Worm (Caenorhabditis elegans) whole organism, L1 larva: ENCODE results near the gene glb-22.
A peak's percentile ranks its signal among the peaks of the same experiment; 100 is the strongest.

Experiments
- F16B12.6 ChIP-seq: fragments of 150-350 bp; optimal IDR thresholded peaks from 2 replicates; lab custom pipeline; 2014; ENCODE audit warnings: missing biosample characterization, missing genetic modification characterization
- aha-1 ChIP-seq: fragments of 150-350 bp; optimal IDR thresholded peaks from 2 replicates; lab custom pipeline; 2014; ENCODE audit warnings: missing biosample characterization, missing genetic modification characterization
- alr-1 ChIP-seq: fragments of 200-800 bp; sonication (Bioruptor generic); optimal IDR thresholded peaks from 2 replicates; lab custom pipeline; 2018; ENCODE audit warnings: borderline replicate concordance, mild to moderate bottlenecking, missing genetic modification characterization, missing compliant biosample characterization
- ama-1 ChIP-seq: fragments of 150-350 bp; optimal IDR thresholded peaks from 2 replicates; lab custom pipeline; 2014
- blmp-1 ChIP-seq: fragments of 150-350 bp; optimal IDR thresholded peaks from 2 replicates; lab custom pipeline; 2014; ENCODE audit warnings: missing biosample characterization, missing genetic modification characterization
- ceh-8 ChIP-seq: fragments of 200-800 bp; sonication (Bioruptor generic); optimal IDR thresholded peaks from 2 replicates; lab custom pipeline; 2018; ENCODE audit warnings: mild to moderate bottlenecking, missing genetic modification characterization, moderate library complexity, missing compliant biosample characterization
- ceh-88 ChIP-seq: fragments of 200-800 bp; sonication (Bioruptor generic); IDR thresholded peaks from 2 replicates; pipeline ENCODE4 v1.3.6; 2022; ENCODE audit warnings: missing genetic modification characterization, missing compliant biosample characterization
- ceh-90 ChIP-seq: sonication (generic microtip); optimal IDR thresholded peaks from 2 replicates; lab custom pipeline; 2016; ENCODE audit warnings: missing genetic modification characterization, missing compliant biosample characterization
- ces-1 ChIP-seq: fragments of 150-350 bp; optimal IDR thresholded peaks from 2 replicates; lab custom pipeline; 2014; ENCODE audit warnings: missing biosample characterization, missing genetic modification reagents, missing genetic modification characterization
- dpl-1 ChIP-seq, 3 experiments: fragments of 150-350 bp in 2 of 3; sonication (generic microtip) in 1 of 3; optimal IDR thresholded peaks; 2 replicates each; lab custom pipeline; 2014 to 2017; ENCODE audit warnings: missing biosample characterization in 3 of 3, missing genetic modification characterization in 3 of 3, missing genetic modification reagents in 3 of 3
- efl-1 ChIP-seq, 4 experiments: fragments of 150-350 bp; optimal IDR thresholded peaks in 3 of 4; peaks in 1 of 4; 1 replicate in 1 of 4; 2 replicates in 3 of 4; lab custom pipeline; 2014; ENCODE audit warnings: missing biosample characterization in 2 of 4, missing genetic modification characterization in 2 of 4, missing genetic modification reagents in 2 of 4
- egl-13 ChIP-seq: sonication (generic microtip); optimal IDR thresholded peaks from 2 replicates; lab custom pipeline; 2016; ENCODE audit warnings: missing genotype, missing genetic modification reagents, missing genetic modification characterization, missing compliant biosample characterization
- egl-27 ChIP-seq, 2 experiments: fragments of 150-350 bp in 1 of 2; sonication (generic microtip); optimal IDR thresholded peaks; 3 replicates each; lab custom pipeline; 2017 to 2018; ENCODE audit warnings: missing biosample characterization in 2 of 2, missing genetic modification characterization in 2 of 2, missing genetic modification reagents in 2 of 2
- elt-2 ChIP-seq: sonication (generic microtip); optimal IDR thresholded peaks from 2 replicates; lab custom pipeline; 2016; ENCODE audit warnings: missing genetic modification characterization, mild to moderate bottlenecking, inconsistent platforms, missing compliant biosample characterization, missing genetic modification reagents
- elt-3 ChIP-seq, 6 experiments: fragments of 150-350 bp in 1 of 6; sonication (generic microtip); optimal IDR thresholded peaks; 2 replicates each; lab custom pipeline; 2017 to 2018; ENCODE audit warnings: missing biosample characterization in 6 of 6, missing genetic modification characterization in 6 of 6, inconsistent platforms in 1 of 6
- ets-5 ChIP-seq: fragments of 200-800 bp; sonication (Bioruptor generic); IDR thresholded peaks from 2 replicates; pipeline ENCODE4 v1.3.6; 2022; ENCODE audit warnings: missing genetic modification characterization, missing compliant biosample characterization
- fkh-8 ChIP-seq: sonication (generic microtip); optimal IDR thresholded peaks from 2 replicates; lab custom pipeline; 2016; ENCODE audit warnings: mild to moderate bottlenecking, missing genetic modification characterization, missing compliant biosample characterization
- grh-1 ChIP-seq: fragments of 200-800 bp; sonication (Bioruptor generic); IDR thresholded peaks from 2 replicates; pipeline ENCODE4 v1.3.6; 2022; ENCODE audit warnings: missing genetic modification reagents, missing genetic modification characterization, missing compliant biosample characterization
- irx-1 ChIP-seq: sonication (generic microtip); optimal IDR thresholded peaks from 2 replicates; lab custom pipeline; 2016; ENCODE audit warnings: missing genetic modification characterization, missing compliant biosample characterization
- isw-1 ChIP-seq: fragments of 200-800 bp; sonication (Bioruptor generic); IDR thresholded peaks from 2 replicates; pipeline ENCODE4 v1.3.6; 2022; ENCODE audit warnings: missing genetic modification characterization, missing compliant biosample characterization
- lin-35 ChIP-seq, 2 experiments: fragments of 150-350 bp; optimal IDR thresholded peaks; 2 replicates each; lab custom pipeline; 2014; ENCODE audit warnings: missing biosample characterization in 2 of 2, missing genetic modification characterization in 2 of 2, missing genetic modification reagents in 2 of 2
- lin-39 ChIP-seq: fragments of 150-350 bp; optimal IDR thresholded peaks from 2 replicates; lab custom pipeline; 2014; ENCODE audit warnings: missing biosample characterization, missing genetic modification reagents, missing genetic modification characterization
- lir-3 ChIP-seq: sonication (generic microtip); optimal IDR thresholded peaks from 2 replicates; lab custom pipeline; 2016; ENCODE audit warnings: mild to moderate bottlenecking, missing genetic modification characterization, moderate library complexity, missing compliant biosample characterization; ENCODE audit not compliant: poor library complexity
- lsy-2 ChIP-seq, 2 experiments: fragments of 150-350 bp; optimal IDR thresholded peaks; 2 replicates each; lab custom pipeline; 2014; ENCODE audit warnings: missing biosample characterization in 2 of 2, missing genetic modification characterization in 2 of 2
- mdl-1 ChIP-seq, 2 experiments: fragments of 150-350 bp; optimal IDR thresholded peaks; 2 replicates each; lab custom pipeline; 2014 to 2017; ENCODE audit warnings: missing biosample characterization in 2 of 2, missing genetic modification characterization in 2 of 2, inconsistent platforms in 1 of 2
- nhr-11 ChIP-seq: fragments of 150-350 bp; optimal IDR thresholded peaks from 2 replicates; lab custom pipeline; 2014; ENCODE audit warnings: missing biosample characterization, missing genetic modification characterization
- nhr-28 ChIP-seq: fragments of 150-350 bp; optimal IDR thresholded peaks from 2 replicates; lab custom pipeline; 2014; ENCODE audit warnings: missing biosample characterization, missing genetic modification characterization
- nhr-77 ChIP-seq: fragments of 150-350 bp; optimal IDR thresholded peaks from 2 replicates; lab custom pipeline; 2014; ENCODE audit warnings: missing biosample characterization, missing genetic modification characterization
- nhr-84 ChIP-seq: sonication (generic microtip); optimal IDR thresholded peaks from 2 replicates; lab custom pipeline; 2017; ENCODE audit warnings: missing biosample characterization, missing genetic modification characterization
- pax-3 ChIP-seq: fragments of 200-800 bp; sonication (Bioruptor generic); optimal IDR thresholded peaks from 2 replicates; lab custom pipeline; 2018; ENCODE audit warnings: mild to moderate bottlenecking, missing genetic modification characterization, moderate library complexity, missing compliant biosample characterization
- pqm-1 ChIP-seq: sonication (generic microtip); optimal IDR thresholded peaks from 3 replicates; lab custom pipeline; 2017; ENCODE audit warnings: missing biosample characterization, missing genetic modification characterization
- rnt-1 ChIP-seq: sonication (generic microtip); optimal IDR thresholded peaks from 2 replicates; lab custom pipeline; 2016; ENCODE audit warnings: mild to moderate bottlenecking, missing genetic modification characterization, moderate library complexity, missing compliant biosample characterization
- skn-1 ChIP-seq: fragments of 150-350 bp; optimal IDR thresholded peaks from 2 replicates; lab custom pipeline; 2014; ENCODE audit warnings: missing biosample characterization, missing genetic modification characterization
- snpc-4 ChIP-seq: fragments of 150-350 bp; optimal IDR thresholded peaks from 2 replicates; lab custom pipeline; 2014; ENCODE audit warnings: missing biosample characterization, missing genetic modification characterization
- sptf-1 ChIP-seq: fragments of 150-350 bp; optimal IDR thresholded peaks from 2 replicates; lab custom pipeline; 2014; ENCODE audit warnings: missing biosample characterization, missing genetic modification characterization
- tbx-2 ChIP-seq: sonication (generic microtip); optimal IDR thresholded peaks from 2 replicates; lab custom pipeline; 2016; ENCODE audit warnings: missing genetic modification characterization, missing compliant biosample characterization
- tlp-1 ChIP-seq: fragments of 150-350 bp; optimal IDR thresholded peaks from 2 replicates; lab custom pipeline; 2014; ENCODE audit warnings: missing biosample characterization, missing genetic modification characterization
- unc-86 ChIP-seq: sonication (generic microtip); optimal IDR thresholded peaks from 2 replicates; lab custom pipeline; 2016; ENCODE audit warnings: missing genetic modification characterization, missing compliant biosample characterization
- xbp-1 ChIP-seq: sonication (generic microtip); optimal IDR thresholded peaks from 2 replicates; lab custom pipeline; 2016; ENCODE audit warnings: missing genetic modification characterization, missing compliant biosample characterization
- zip-4 ChIP-seq: fragments of 200-800 bp; sonication (Bioruptor generic); optimal IDR thresholded peaks from 2 replicates; lab custom pipeline; 2018; ENCODE audit warnings: mild to moderate bottlenecking, missing genetic modification characterization, moderate library complexity, missing compliant biosample characterization
- ztf-11 ChIP-seq, 2 experiments: sonication (generic microtip); optimal IDR thresholded peaks; 2 replicates each; lab custom pipeline; 2016 to 2017; ENCODE audit warnings: missing genetic modification characterization in 2 of 2, missing biosample characterization in 1 of 2, missing compliant biosample characterization in 1 of 2

Gene glb-22

ce11 chrV:14594103-14594502, 6.0 kb upstream of the glb-22 start:
- TF ChIP-seq ceh-90 (tag; lab: Kevin White, UChicago): no peak
- no peak for TF ChIP-seq sptf-1 (tag; lab: Kevin White, UChicago)
- no peak for TF ChIP-seq tlp-1 (tag; lab: Kevin White, UChicago)
- no peak for TF ChIP-seq skn-1 (tag; lab: Kevin White, UChicago)
- TF ChIP-seq pax-3 (tag; lab: Kevin White, UChicago): no peak
- TF ChIP-seq lir-3 (tag; lab: Kevin White, UChicago): no peak
- TF ChIP-seq egl-27 (tag; optimal IDR thresholded peaks at IDR 0.05; lab: Kevin White, UChicago): no peak
- TF ChIP-seq tbx-2: no peak

ce11 chrV:14594943-14595342, 5.1 kb upstream of the glb-22 start:
- TF ChIP-seq ceh-88 (GFP tag; lab: Robert Waterston, UW): no peak
- TF ChIP-seq isw-1 (GFP tag; lab: Robert Waterston, UW): no peak
- TF ChIP-seq rnt-1 (tag; lab: Kevin White, UChicago): no peak
- no peak for TF ChIP-seq grh-1 (GFP tag; lab: Robert Waterston, UW)
- no peak for TF ChIP-seq zip-4 (GFP tag; lab: Kevin White, UChicago)

- TF ChIP-seq elt-2 (tag; lab: Kevin White, UChicago) (peak; percentile 44), ets-5 (GFP tag; lab: Robert Waterston, UW) (no peak)
- TF ChIP-seq, all 84 proteins: peak for 1
Observed at ce11 chrV:14595984-14596383, 4.1 kb upstream of the glb-22 start.

DNA sequence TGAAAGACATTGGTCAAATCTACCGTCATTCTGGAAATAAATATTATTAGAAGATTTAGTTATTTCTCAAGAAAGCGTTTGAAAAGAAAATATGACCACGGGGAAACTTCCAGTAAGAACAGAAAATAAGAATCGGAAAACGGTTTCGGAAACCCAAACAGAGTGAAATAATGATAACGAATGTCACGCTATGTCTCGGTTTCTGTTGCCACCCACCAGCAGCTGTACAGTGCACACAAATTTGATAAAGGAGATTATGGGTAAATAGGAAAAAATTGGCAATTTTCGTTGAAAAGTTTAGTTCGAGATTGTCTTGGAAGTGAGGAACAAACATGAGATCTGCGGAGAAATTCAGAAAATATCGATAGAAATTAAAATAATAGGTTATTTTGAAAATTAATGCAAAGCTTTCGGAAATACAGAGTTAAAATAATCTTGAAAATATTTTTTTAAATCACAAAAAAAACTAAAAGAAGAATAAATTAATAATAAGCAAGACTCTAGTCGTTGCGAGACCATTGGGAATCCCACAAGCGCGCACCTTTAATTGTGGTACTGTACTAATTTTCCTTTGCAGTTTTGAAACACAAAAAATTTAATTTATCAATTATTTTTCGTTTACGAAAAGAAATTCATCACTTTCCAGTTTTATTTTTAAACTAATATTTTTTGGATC, 2.9 kb upstream of the glb-22 start, which contains the start of gene pes-9:
pes-9 (minus strand) TSS at position 30 of the 676 bp plus-strand sequence.
- TF ChIP-seq elt-2 (tag; lab: Kevin White, UChicago): peak; percentile 42
- TF ChIP-seq efl-1 (optimal IDR thresholded peaks at IDR 0.05; lab: Kevin White, UChicago): no peak
- peak in 1 of 2 experiments; percentile 9 for TF ChIP-seq efl-1 (GFP tag; optimal IDR thresholded peaks at IDR 0.05 in 1 of 2; lab: Kevin White, UChicago)
- TF ChIP-seq dpl-1 (GFP tag; optimal IDR thresholded peaks at IDR 0.05; lab: Kevin White, UChicago): no peak
- peak in 1 of 2 experiments; percentile 4 for TF ChIP-seq lin-35 (GFP tag; optimal IDR thresholded peaks at IDR 0.05; lab: Kevin White, UChicago)
- TF ChIP-seq, all 84 proteins: peak for 3

DNA sequence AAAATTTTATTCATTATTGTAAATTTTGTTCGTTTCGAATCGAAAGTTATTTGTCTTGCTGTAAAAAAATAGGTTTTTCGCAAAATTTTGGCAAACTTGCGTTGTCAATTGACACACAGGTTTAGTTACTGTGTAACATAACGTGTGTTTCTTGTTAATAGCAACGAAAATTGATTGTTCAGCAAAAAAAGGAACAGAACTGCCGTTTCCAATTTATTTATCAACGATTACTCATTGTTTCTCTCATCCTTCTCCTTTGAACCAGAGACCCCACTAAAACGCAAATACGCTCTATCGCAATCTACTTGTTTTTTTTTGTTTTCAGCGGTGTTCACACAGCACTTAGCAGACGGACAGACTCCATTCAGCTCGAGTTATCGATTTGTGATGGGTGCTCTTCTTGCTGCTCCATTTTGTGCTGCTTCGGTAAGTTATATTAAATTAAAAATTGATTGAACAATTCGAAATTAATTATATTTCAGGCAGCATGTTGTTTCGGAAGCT, 2.3 kb upstream of the glb-22 start, which contains the start of gene R11H6.2:
R11H6.2 (plus strand) TSS at position 326 of the 504 bp plus-strand sequence.
- TF ChIP-seq egl-27 (tag; optimal IDR thresholded peaks at IDR 0.05; lab: Kevin White, UChicago) (no peak), ama-1 (lab: Kevin White, UChicago) (no peak), ces-1 (GFP tag; lab: Kevin White, UChicago) (no peak), nhr-77 (no peak), isw-1 (GFP tag; lab: Robert Waterston, UW) (no peak), ceh-8 (GFP tag; lab: Kevin White, UChicago) (no peak), nhr-28 (no peak), irx-1 (tag; lab: Kevin White, UChicago) (no peak), F16B12.6 (tag; lab: Kevin White, UChicago) (no peak), xbp-1 (tag; lab: Kevin White, UChicago) (no peak), ceh-88 (GFP tag; lab: Robert Waterston, UW) (no peak), dpl-1 (GFP tag; optimal IDR thresholded peaks at IDR 0.05; lab: Kevin White, UChicago) (peak in 1 of 3 experiments; percentile 52), egl-13 (no peak), pqm-1 (tag; lab: Kevin White, UChicago) (no peak), lsy-2 (tag; optimal IDR thresholded peaks at IDR 0.05; lab: Kevin White, UChicago) (peak in 1 of 2 experiments; percentile 57), tlp-1 (tag; lab: Kevin White, UChicago) (no peak), ztf-11 (tag; optimal IDR thresholded peaks at IDR 0.05; lab: Kevin White, UChicago) (no peak), lin-39 (no peak), mdl-1 (tag; optimal IDR thresholded peaks at IDR 0.05; lab: Kevin White, UChicago) (no peak), snpc-4 (tag; lab: Kevin White, UChicago) (no peak), aha-1 (tag; lab: Kevin White, UChicago) (no peak), blmp-1 (tag; lab: Kevin White, UChicago) (peak; percentile 1), grh-1 (GFP tag; lab: Robert Waterston, UW) (no peak), nhr-84 (no peak), nhr-11 (tag; lab: Kevin White, UChicago) (no peak), alr-1 (tag; lab: Kevin White, UChicago) (no peak), unc-86 (no peak), fkh-8 (no peak), lin-35 (GFP tag; optimal IDR thresholded peaks at IDR 0.05; lab: Kevin White, UChicago) (peak; percentile 19 to 45), skn-1 (tag; lab: Kevin White, UChicago) (no peak), elt-3 (tag; optimal IDR thresholded peaks at IDR 0.05; lab: Kevin White, UChicago) (no peak)
